Fruit fly (Drosophila melanogaster): ENCODE results near the gene CG4789.
A peak's percentile ranks its signal among the peaks of the same experiment; 100 is the strongest.

- TF ChIP-seq gfzf (GFP tag; optimal IDR thresholded peaks at IDR 0.05) = peak; percentile 71
- no peak for TF ChIP-seq CG7928 (GFP tag; optimal IDR thresholded peaks at IDR 0.05)
- TF ChIP-seq Sin3A (optimal IDR thresholded peaks at IDR 0.05) = peak; percentile 36
- TF ChIP-seq knrl (GFP tag; IDR thresholded peaks at IDR 0.05; ENCODE audit: partially characterized antibody) = peak; percentile 19; the same call in 1 of the 3 replicates
- TF ChIP-seq sug (tag; optimal IDR thresholded peaks at IDR 0.05) = no peak
- no peak for TF ChIP-seq CG3065 (GFP tag; optimal IDR thresholded peaks at IDR 0.05)
- no peak for TF ChIP-seq vfl (GFP tag; optimal IDR thresholded peaks at IDR 0.05)
- TF ChIP-seq CG9609 (GFP tag; optimal IDR thresholded peaks at IDR 0.05) = no peak
- no peak for TF ChIP-seq rib (GFP tag; IDR thresholded peaks at IDR 0.05)
- no peak for TF ChIP-seq btn (GFP tag; optimal IDR thresholded peaks at IDR 0.05)
- no peak for TF ChIP-seq Lhr (GFP tag; optimal IDR thresholded peaks at IDR 0.05)
- TF ChIP-seq CG11723 (GFP tag; optimal IDR thresholded peaks at IDR 0.05) = no peak
- TF ChIP-seq CG14667 (GFP tag; IDR thresholded peaks at IDR 0.05) = no peak
Measured at dm6 chrX:16783743-16784142, 17.0 kb upstream of the CG4789 start, which contains the start of gene mRpL22.

Measured in whole organism, embryonic.